Worm (Caenorhabditis elegans) whole organism, late embryonic: ENCODE measurements around the gene C28D4.4.

Source experiments
- T23F11.4 ChIP-seq: fragments of 200-800 bp; sonication (Bioruptor generic); optimal IDR thresholded peaks from 2 replicates; lab custom pipeline; 2018; ENCODE audit warnings: mild to moderate bottlenecking, missing genetic modification characterization, missing compliant biosample characterization
- ceh-48 ChIP-seq: sonication (generic microtip); optimal IDR thresholded peaks from 2 replicates; lab custom pipeline; 2016; ENCODE audit warnings: missing genetic modification characterization, inconsistent platforms, missing compliant biosample characterization
- elt-2 ChIP-seq: sonication (generic microtip); optimal IDR thresholded peaks from 2 replicates; lab custom pipeline; 2016; ENCODE audit warnings: missing genetic modification reagents, missing genetic modification characterization, missing compliant biosample characterization
- ets-4 ChIP-seq: sonication (generic microtip); optimal IDR thresholded peaks from 2 replicates; lab custom pipeline; 2016; ENCODE audit warnings: missing genetic modification characterization, missing compliant biosample characterization
- nfya-1 ChIP-seq: sonication (generic microtip); optimal IDR thresholded peaks from 2 replicates; lab custom pipeline; 2017; ENCODE audit warnings: missing genetic modification characterization, mild to moderate bottlenecking, missing compliant biosample characterization, antibody characterized with exemption, moderate library complexity
- nhr-11 ChIP-seq: fragments of 150-350 bp; optimal IDR thresholded peaks from 2 replicates; lab custom pipeline; 2014; ENCODE audit warnings: missing biosample characterization, missing genetic modification characterization

ce11 chrIV:9746762-9747161 is 2.0 kb upstream of the C28D4.4 start, which contains the start of gene C28D4.5:
- TF ChIP-seq elt-2 (tag; lab: Kevin White, UChicago) (no peak), nhr-11 (no peak), ceh-48 (tag; lab: Kevin White, UChicago) (no peak), ets-4 (no peak), nfya-1 (no peak), T23F11.4 (GFP tag; lab: Kevin White, UChicago) (no peak)
